Worm (Caenorhabditis elegans) whole organism, L1 larva: ENCODE data around the gene F20C5.5.

Experiments
- C04F5.9 ChIP-seq: sonication (generic microtip); optimal IDR thresholded peaks from 2 replicates; lab custom pipeline; 2016; ENCODE audit warnings: missing genetic modification characterization, missing compliant biosample characterization
- C34B4.2 ChIP-seq: sonication (generic microtip); optimal IDR thresholded peaks from 2 replicates; lab custom pipeline; 2017; ENCODE audit warnings: mild to moderate bottlenecking, missing genetic modification characterization, missing compliant biosample characterization
- F16B12.6 ChIP-seq: fragments of 150-350 bp; optimal IDR thresholded peaks from 2 replicates; lab custom pipeline; 2014; ENCODE audit warnings: missing biosample characterization, missing genetic modification characterization
- blmp-1 ChIP-seq: fragments of 150-350 bp; optimal IDR thresholded peaks from 2 replicates; lab custom pipeline; 2014; ENCODE audit warnings: missing biosample characterization, missing genetic modification characterization
- ceh-8 ChIP-seq: fragments of 200-800 bp; sonication (Bioruptor generic); optimal IDR thresholded peaks from 2 replicates; lab custom pipeline; 2018; ENCODE audit warnings: mild to moderate bottlenecking, missing genetic modification characterization, moderate library complexity, missing compliant biosample characterization
- ceh-88 ChIP-seq: fragments of 200-800 bp; sonication (Bioruptor generic); IDR thresholded peaks from 2 replicates; pipeline ENCODE4 v1.3.6; 2022; ENCODE audit warnings: missing genetic modification characterization, missing compliant biosample characterization
- ces-1 ChIP-seq: fragments of 150-350 bp; optimal IDR thresholded peaks from 2 replicates; lab custom pipeline; 2014; ENCODE audit warnings: missing biosample characterization, missing genetic modification reagents, missing genetic modification characterization
- dpl-1 ChIP-seq, 3 experiments: fragments of 150-350 bp in 2 of 3; sonication (generic microtip) in 1 of 3; optimal IDR thresholded peaks; 2 replicates each; lab custom pipeline; 2014 to 2017; ENCODE audit warnings: missing biosample characterization in 3 of 3, missing genetic modification characterization in 3 of 3, missing genetic modification reagents in 3 of 3
- dsc-1 ChIP-seq: sonication (generic microtip); optimal IDR thresholded peaks from 2 replicates; lab custom pipeline; 2016; ENCODE audit warnings: mild to moderate bottlenecking, missing genetic modification characterization, missing compliant biosample characterization
- efl-1 ChIP-seq, 4 experiments: fragments of 150-350 bp; optimal IDR thresholded peaks in 3 of 4; peaks in 1 of 4; 1 replicate in 1 of 4; 2 replicates in 3 of 4; lab custom pipeline; 2014; ENCODE audit warnings: missing biosample characterization in 2 of 4, missing genetic modification characterization in 2 of 4, missing genetic modification reagents in 2 of 4
- egl-27 ChIP-seq, 2 experiments: fragments of 150-350 bp in 1 of 2; sonication (generic microtip); optimal IDR thresholded peaks; 3 replicates each; lab custom pipeline; 2017 to 2018; ENCODE audit warnings: missing biosample characterization in 2 of 2, missing genetic modification characterization in 2 of 2, missing genetic modification reagents in 2 of 2
- elt-2 ChIP-seq: sonication (generic microtip); optimal IDR thresholded peaks from 2 replicates; lab custom pipeline; 2016; ENCODE audit warnings: missing genetic modification characterization, mild to moderate bottlenecking, inconsistent platforms, missing compliant biosample characterization, missing genetic modification reagents
- fkh-10 ChIP-seq: sonication (generic microtip); optimal IDR thresholded peaks from 2 replicates; lab custom pipeline; 2017; ENCODE audit warnings: missing biosample characterization, missing genetic modification reagents, missing genetic modification characterization
- grh-1 ChIP-seq: fragments of 200-800 bp; sonication (Bioruptor generic); IDR thresholded peaks from 2 replicates; pipeline ENCODE4 v1.3.6; 2022; ENCODE audit warnings: missing genetic modification reagents, missing genetic modification characterization, missing compliant biosample characterization
- irx-1 ChIP-seq: sonication (generic microtip); optimal IDR thresholded peaks from 2 replicates; lab custom pipeline; 2016; ENCODE audit warnings: missing genetic modification characterization, missing compliant biosample characterization
- lin-35 ChIP-seq, 2 experiments: fragments of 150-350 bp; optimal IDR thresholded peaks; 2 replicates each; lab custom pipeline; 2014; ENCODE audit warnings: missing biosample characterization in 2 of 2, missing genetic modification characterization in 2 of 2, missing genetic modification reagents in 2 of 2
- lsy-2 ChIP-seq, 2 experiments: fragments of 150-350 bp; optimal IDR thresholded peaks; 2 replicates each; lab custom pipeline; 2014; ENCODE audit warnings: missing biosample characterization in 2 of 2, missing genetic modification characterization in 2 of 2
- nhr-11 ChIP-seq: fragments of 150-350 bp; optimal IDR thresholded peaks from 2 replicates; lab custom pipeline; 2014; ENCODE audit warnings: missing biosample characterization, missing genetic modification characterization
- nhr-71 ChIP-seq: sonication (generic microtip); optimal IDR thresholded peaks from 2 replicates; lab custom pipeline; 2016; ENCODE audit warnings: mild to moderate bottlenecking, missing genetic modification characterization, moderate library complexity, missing compliant biosample characterization
- nhr-77 ChIP-seq: fragments of 150-350 bp; optimal IDR thresholded peaks from 2 replicates; lab custom pipeline; 2014; ENCODE audit warnings: missing biosample characterization, missing genetic modification characterization
- nhr-84 ChIP-seq: sonication (generic microtip); optimal IDR thresholded peaks from 2 replicates; lab custom pipeline; 2017; ENCODE audit warnings: missing biosample characterization, missing genetic modification characterization
- nhr-85 ChIP-seq: sonication (generic microtip); peaks from one replicate; lab custom pipeline; 2016; ENCODE audit warnings: missing genetic modification characterization, inconsistent platforms, missing compliant biosample characterization
- nhr-90 ChIP-seq: sonication (generic microtip); optimal IDR thresholded peaks from 2 replicates; lab custom pipeline; 2016; ENCODE audit warnings: mild to moderate bottlenecking, missing genetic modification characterization, missing compliant biosample characterization; ENCODE audit not compliant: poor library complexity
- pqm-1 ChIP-seq: sonication (generic microtip); optimal IDR thresholded peaks from 3 replicates; lab custom pipeline; 2017; ENCODE audit warnings: missing biosample characterization, missing genetic modification characterization
- snpc-4 ChIP-seq: fragments of 150-350 bp; optimal IDR thresholded peaks from 2 replicates; lab custom pipeline; 2014; ENCODE audit warnings: missing biosample characterization, missing genetic modification characterization
- sptf-1 ChIP-seq: fragments of 150-350 bp; optimal IDR thresholded peaks from 2 replicates; lab custom pipeline; 2014; ENCODE audit warnings: missing biosample characterization, missing genetic modification characterization
- sup-37 ChIP-seq: fragments of 200-800 bp; sonication (Bioruptor generic); optimal IDR thresholded peaks from 2 replicates; lab custom pipeline; 2018; ENCODE audit warnings: mild to moderate bottlenecking, missing genetic modification characterization, missing compliant biosample characterization
- unc-130 ChIP-seq: fragments of 150-350 bp; optimal IDR thresholded peaks from 2 replicates; lab custom pipeline; 2017; ENCODE audit warnings: missing biosample characterization, missing genetic modification characterization, inconsistent platforms
- unc-62 ChIP-seq: fragments of 150-350 bp; optimal IDR thresholded peaks from 2 replicates; lab custom pipeline; 2014; ENCODE audit warnings: missing biosample characterization, missing genetic modification reagents, missing genetic modification characterization
- unc-86 ChIP-seq: sonication (generic microtip); optimal IDR thresholded peaks from 2 replicates; lab custom pipeline; 2016; ENCODE audit warnings: missing genetic modification characterization, missing compliant biosample characterization
- vab-15 ChIP-seq: sonication (generic microtip); optimal IDR thresholded peaks from 2 replicates; lab custom pipeline; 2017; ENCODE audit warnings: missing genotype, mild to moderate bottlenecking, missing genetic modification characterization, missing compliant biosample characterization
- zag-1 ChIP-seq: fragments of 150-350 bp; optimal IDR thresholded peaks from 2 replicates; lab custom pipeline; 2014; ENCODE audit warnings: missing biosample characterization, missing genetic modification characterization
- zip-4 ChIP-seq: fragments of 200-800 bp; sonication (Bioruptor generic); optimal IDR thresholded peaks from 2 replicates; lab custom pipeline; 2018; ENCODE audit warnings: mild to moderate bottlenecking, missing genetic modification characterization, moderate library complexity, missing compliant biosample characterization

The F20C5.5 gene

DNA sequence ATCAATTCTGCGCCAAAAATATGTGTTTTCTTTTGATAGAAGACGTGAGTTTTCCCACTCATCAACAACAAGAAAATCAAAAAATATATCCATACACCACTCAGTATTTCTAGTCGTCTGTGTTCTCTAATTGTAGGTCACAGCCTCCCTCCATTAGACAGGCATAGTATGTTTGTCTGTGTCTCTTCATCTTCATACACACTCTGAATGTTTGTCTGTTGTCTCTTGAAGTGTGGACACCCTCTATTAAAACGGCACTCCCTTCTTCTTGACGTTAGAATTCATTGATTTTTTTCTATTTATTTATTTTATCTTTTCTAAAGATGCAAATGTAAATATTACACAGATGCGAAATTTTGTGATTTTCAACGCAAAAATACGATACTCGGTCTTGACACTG, 32.1 kb downstream of the F20C5.5 start (continued):
- TF ChIP-seq vab-15 (tag; lab: Kevin White, UChicago) (no peak), sptf-1 (tag; lab: Kevin White, UChicago) (no peak), egl-27 (tag; optimal IDR thresholded peaks at IDR 0.05; lab: Kevin White, UChicago) (no peak), snpc-4 (tag; lab: Kevin White, UChicago) (no peak), nhr-77 (tag; lab: Kevin White, UChicago) (no peak), unc-86 (tag; lab: Kevin White, UChicago) (no peak), F16B12.6 (tag; lab: Kevin White, UChicago) (no peak), unc-62 (GFP tag; lab: Kevin White, UChicago) (no peak), nhr-11 (no peak), nhr-90 (tag; lab: Kevin White, UChicago) (no peak), sup-37 (GFP tag; lab: Kevin White, UChicago) (no peak), unc-130 (tag; lab: Kevin White, UChicago) (no peak), lin-35 (GFP tag; optimal IDR thresholded peaks at IDR 0.05; lab: Kevin White, UChicago) (peak; percentile 17 to 21), nhr-84 (tag; lab: Kevin White, UChicago) (no peak), fkh-10 (no peak), irx-1 (tag; lab: Kevin White, UChicago) (no peak), ceh-88 (GFP tag; lab: Robert Waterston, UW) (no peak), ceh-8 (GFP tag; lab: Kevin White, UChicago) (no peak), C34B4.2 (tag; lab: Kevin White, UChicago) (no peak), lsy-2 (tag; optimal IDR thresholded peaks at IDR 0.05; lab: Kevin White, UChicago) (peak in 1 of 2 experiments; percentile 31)

DNA sequence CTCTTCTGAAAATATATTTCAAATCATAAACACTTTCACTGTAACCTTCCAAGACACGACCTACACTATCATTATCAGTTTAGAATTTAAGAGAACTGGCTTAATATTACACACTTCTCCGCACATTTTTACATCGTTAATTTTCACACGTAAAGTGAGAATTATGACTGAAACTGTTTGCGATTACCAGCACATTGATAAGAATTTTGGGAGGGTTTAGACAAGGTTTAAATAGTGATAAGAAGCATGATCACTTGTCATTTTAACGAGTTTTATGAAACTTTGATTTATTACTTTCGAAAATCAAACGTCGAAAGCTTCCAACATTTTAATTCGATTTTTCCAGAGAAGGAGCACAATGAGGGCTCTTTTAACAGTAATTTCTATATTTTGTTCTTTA, 39.0 kb downstream of the F20C5.5 start, which contains the start of gene F21D5.3:
TSS of gene F21D5.3 (plus strand) at position 347 of the 400 bp plus-strand sequence.
- TF ChIP-seq sup-37 (GFP tag; lab: Kevin White, UChicago) (no peak), nhr-71 (tag; lab: Kevin White, UChicago) (peak; percentile 11), elt-2 (tag; lab: Kevin White, UChicago) (peak; percentile 93), pqm-1 (peak; percentile 43), zip-4 (no peak), lin-35 (GFP tag; optimal IDR thresholded peaks at IDR 0.05; lab: Kevin White, UChicago) (peak in 1 of 2 experiments; percentile 42)

DNA sequence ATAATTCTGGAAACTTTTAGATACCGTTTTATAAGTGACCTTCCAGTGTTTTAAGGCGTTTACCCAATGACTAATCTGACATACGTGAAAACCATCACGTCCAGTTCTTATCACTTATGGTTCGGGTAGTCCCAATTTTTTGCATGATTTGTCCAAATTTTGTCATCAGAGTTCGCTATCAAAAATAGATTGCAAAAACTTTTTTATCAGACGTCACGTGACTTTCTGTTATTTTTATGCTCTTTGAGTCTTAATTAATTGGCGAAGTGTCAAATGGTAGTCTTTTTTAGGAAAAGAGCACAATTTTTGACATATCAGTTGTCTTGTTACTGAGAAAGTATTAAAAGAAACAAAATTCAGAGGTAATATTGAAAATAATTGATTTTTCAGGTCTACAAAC, 39.8 kb downstream of the F20C5.5 start:
- TF ChIP-seq grh-1 (GFP tag; lab: Robert Waterston, UW) (no peak), lin-35 (GFP tag; optimal IDR thresholded peaks at IDR 0.05; lab: Kevin White, UChicago) (peak in 1 of 2 experiments; percentile 0), elt-2 (tag; lab: Kevin White, UChicago) (peak; percentile 86)
- TF ChIP-seq, all 84 proteins: peak for 2

DNA sequence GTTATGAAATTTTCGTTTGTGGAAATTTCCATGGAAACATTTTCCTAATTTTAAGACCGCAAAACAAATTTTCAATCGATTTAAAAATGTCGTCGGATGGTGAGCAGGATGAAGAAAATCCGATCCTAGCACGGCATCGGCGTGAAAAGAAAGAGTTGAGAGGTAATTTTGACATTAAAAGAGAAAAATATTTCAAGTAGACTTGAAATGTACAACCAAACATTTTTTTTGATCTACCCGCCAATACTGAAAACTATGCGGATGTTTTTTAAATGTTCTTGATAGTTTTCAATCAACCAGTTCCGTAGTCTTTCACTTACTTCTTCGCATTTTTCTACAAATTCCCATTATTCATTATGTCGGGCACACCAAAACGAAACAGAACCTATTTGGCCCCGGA, 41.3 kb downstream of the F20C5.5 start, which contains the start of gene otub-3:
TSS of gene otub-3 (plus strand) at position 56 of the 400 bp plus-strand sequence.
- TF ChIP-seq zag-1 (tag; lab: Kevin White, UChicago) (no peak), lsy-2 (tag; optimal IDR thresholded peaks at IDR 0.05; lab: Kevin White, UChicago) (no peak), nhr-85 (no peak), ces-1 (GFP tag; lab: Kevin White, UChicago) (no peak), unc-86 (tag; lab: Kevin White, UChicago) (no peak), elt-2 (tag; lab: Kevin White, UChicago) (no peak), C04F5.9 (tag; lab: Kevin White, UChicago) (no peak), dsc-1 (tag; lab: Kevin White, UChicago) (no peak)

DNA sequence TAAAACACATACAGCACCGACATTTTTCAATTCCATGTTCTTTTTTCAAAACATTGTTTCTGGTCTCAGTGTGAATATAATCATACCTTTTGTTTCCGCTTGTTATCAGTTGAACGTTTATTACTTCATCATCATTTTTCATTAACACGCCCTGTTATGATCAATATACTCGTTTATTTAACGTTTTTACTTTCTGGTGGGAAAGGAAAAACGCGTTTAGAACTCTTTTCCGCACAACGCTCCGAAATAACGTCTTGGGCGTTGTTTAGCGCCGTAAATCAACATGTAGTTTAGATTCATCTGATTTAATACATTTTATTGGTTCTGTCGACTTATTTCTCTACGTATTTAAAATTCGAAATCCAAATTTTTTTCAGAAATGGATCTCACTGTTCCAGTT, 44.1 kb downstream of the F20C5.5 start, which contains the start of gene pgm-3:
TSS of gene pgm-3 (plus strand) at position 378 of the 400 bp plus-strand sequence.
- TF ChIP-seq blmp-1 (peak; percentile 75), dpl-1 (GFP tag; optimal IDR thresholded peaks at IDR 0.05; lab: Kevin White, UChicago) (peak in 1 of 3 experiments; percentile 1), nhr-85 (no peak), lin-35 (GFP tag; optimal IDR thresholded peaks at IDR 0.05; lab: Kevin White, UChicago) (peak in 1 of 2 experiments; percentile 57), efl-1 (optimal IDR thresholded peaks at IDR 0.05; lab: Kevin White, UChicago) (peak in 1 of 2 experiments; percentile 23), efl-1 (GFP tag; optimal IDR thresholded peaks at IDR 0.05 in 1 of 2; lab: Kevin White, UChicago) (no peak)
- TF ChIP-seq, all 84 proteins: peak for 4
